Worm (Caenorhabditis elegans): Measurements from ENCODE around the gene nep-17.

- no peak for TF ChIP-seq snpc-4 (tag; optimal IDR thresholded peaks at IDR 0.05)
- no peak for TF ChIP-seq fos-1 (tag; optimal IDR thresholded peaks at IDR 0.05)
- TF ChIP-seq alr-1 (tag; optimal IDR thresholded peaks at IDR 0.05; ENCODE audit: borderline replicate concordance) = no peak
- TF ChIP-seq lin-35 (GFP tag; optimal IDR thresholded peaks at IDR 0.05) = no peak
- TF ChIP-seq pqm-1 (tag; optimal IDR thresholded peaks at IDR 0.05) = no peak
- TF ChIP-seq nhr-237 (tag; optimal IDR thresholded peaks at IDR 0.05) = no peak
- TF ChIP-seq ceh-90 (tag; optimal IDR thresholded peaks at IDR 0.05) = no peak
- no peak for TF ChIP-seq lin-14 (GFP tag; optimal IDR thresholded peaks at IDR 0.05)
- no peak for TF ChIP-seq ces-1 (GFP tag; optimal IDR thresholded peaks at IDR 0.05)
- TF ChIP-seq lin-39 (tag; optimal IDR thresholded peaks at IDR 0.05) = no peak
- no peak for TF ChIP-seq dpl-1 (GFP tag; optimal IDR thresholded peaks at IDR 0.05)
- no peak for TF ChIP-seq nhr-76 (tag; optimal IDR thresholded peaks at IDR 0.05)
- no peak for TF ChIP-seq sup-37 (GFP tag; optimal IDR thresholded peaks at IDR 0.05)
- no peak for TF ChIP-seq pax-3 (tag; optimal IDR thresholded peaks at IDR 0.05)
Measured at ce11 chrII:13494175-13494650, 13.4 kb upstream of the nep-17 start, which contains the start of gene ndua-7.
